Fruit fly (Drosophila melanogaster): ENCODE data around the gene CG31248.

The CG31248 gene

dm6 chr3R:7108589-7109312, 20.4 kb upstream of the CG31248 start (continued):
- peak; percentile 98 for TF ChIP-seq phol (tag; optimal IDR thresholded peaks at IDR 0.05)
- peak; percentile 83 for TF ChIP-seq CG7786 (GFP tag; optimal IDR thresholded peaks at IDR 0.05)
- peak; percentile 61 for TF ChIP-seq CG4282 (GFP tag; optimal IDR thresholded peaks at IDR 0.05)
- TF ChIP-seq scrt (GFP tag; optimal IDR thresholded peaks at IDR 0.05): peak; percentile 78
- peak; percentile 43 for TF ChIP-seq corto (GFP tag; optimal IDR thresholded peaks at IDR 0.05)
- peak; percentile 93 for TF ChIP-seq CG5245 (GFP tag; optimal IDR thresholded peaks at IDR 0.05)
- no peak for TF ChIP-seq CG31441 (GFP tag; IDR thresholded peaks at IDR 0.05)
- peak; percentile 99 for TF ChIP-seq CG18262 (tag; optimal IDR thresholded peaks at IDR 0.05)
- TF ChIP-seq CG15479 (GFP tag; optimal IDR thresholded peaks at IDR 0.05): peak; percentile 51
- peak; percentile 94 for TF ChIP-seq CG11093 (GFP tag; IDR thresholded peaks at IDR 0.05)
- TF ChIP-seq slbo (GFP tag; IDR thresholded peaks at IDR 0.05): no peak
- no peak for TF ChIP-seq CG13287 (GFP tag; IDR thresholded peaks at IDR 0.05; ENCODE audit: partially characterized antibody)
- peak; percentile 69 for TF ChIP-seq slou (GFP tag; optimal IDR thresholded peaks at IDR 0.05)
- no peak for TF ChIP-seq zfh1 (GFP tag; IDR thresholded peaks at IDR 0.05)
- peak; percentile 85 for TF ChIP-seq lilli (GFP tag; optimal IDR thresholded peaks at IDR 0.05)
- peak; percentile 86 for TF ChIP-seq CG1792 (GFP tag; optimal IDR thresholded peaks at IDR 0.05)
- TF ChIP-seq Adf1 (GFP tag; IDR thresholded peaks at IDR 0.05): no peak
- peak; percentile 94 for TF ChIP-seq Hsf (GFP tag; optimal IDR thresholded peaks at IDR 0.05)
- peak; percentile 89 for TF ChIP-seq trh (GFP tag; optimal IDR thresholded peaks at IDR 0.05)
- TF ChIP-seq CG12219 (GFP tag; optimal IDR thresholded peaks at IDR 0.05): peak; percentile 90
- TF ChIP-seq gsb-n (tag; optimal IDR thresholded peaks at IDR 0.05): peak; percentile 98
- TF ChIP-seq Bteb2 (GFP tag; optimal IDR thresholded peaks at IDR 0.05): peak; percentile 84
- peak; percentile 79 for TF ChIP-seq nau (GFP tag; optimal IDR thresholded peaks at IDR 0.05)
- peak; percentile 87 for TF ChIP-seq Dad (GFP tag; optimal IDR thresholded peaks at IDR 0.05)
- TF ChIP-seq shn (GFP tag; optimal IDR thresholded peaks at IDR 0.05): peak; percentile 77
- TF ChIP-seq otp (GFP tag; IDR thresholded peaks at IDR 0.05): no peak
- peak; percentile 97 for TF ChIP-seq CG13424 (tag; optimal IDR thresholded peaks at IDR 0.05)
- TF ChIP-seq Mes4 (GFP tag; optimal IDR thresholded peaks at IDR 0.05): peak; percentile 93
- TF ChIP-seq Mrtf (GFP tag; IDR thresholded peaks at IDR 0.05): no peak
- peak; percentile 86 for TF ChIP-seq CG3838 (GFP tag; optimal IDR thresholded peaks at IDR 0.05)
- peak; percentile 48 for TF ChIP-seq CG2120 (GFP tag; optimal IDR thresholded peaks at IDR 0.05)
- peak; percentile 46 for TF ChIP-seq Hand (GFP tag; optimal IDR thresholded peaks at IDR 0.05)
- peak; percentile 86 for TF ChIP-seq CG3065 (GFP tag; optimal IDR thresholded peaks at IDR 0.05)
- peak; percentile 99 for TF ChIP-seq CG33557 (GFP tag; optimal IDR thresholded peaks at IDR 0.05)
- TF ChIP-seq Ada2b (GFP tag; IDR thresholded peaks at IDR 0.05): no peak
- TF ChIP-seq C15 (GFP tag; IDR thresholded peaks at IDR 0.05): no peak
- no peak for TF ChIP-seq CG10366 (GFP tag; IDR thresholded peaks at IDR 0.05)
- TF ChIP-seq CG11085 (GFP tag; IDR thresholded peaks at IDR 0.05): no peak
- TF ChIP-seq lbe (GFP tag; optimal IDR thresholded peaks at IDR 0.05): peak; percentile 90
- TF ChIP-seq gt (GFP tag; IDR thresholded peaks at IDR 0.05): no peak
- peak; percentile 90 to 99 for TF ChIP-seq bsh (GFP tag; optimal IDR thresholded peaks at IDR 0.05)
- peak; percentile 85 for TF ChIP-seq lab (GFP tag; optimal IDR thresholded peaks at IDR 0.05)
- TF ChIP-seq eyg (GFP tag; optimal IDR thresholded peaks at IDR 0.05): peak; percentile 83
- no peak for TF ChIP-seq fru (optimal IDR thresholded peaks at IDR 0.05)
- peak; percentile 97 for TF ChIP-seq Spps (tag; optimal IDR thresholded peaks at IDR 0.05)
- peak; percentile 93 for TF ChIP-seq CG10209 (GFP tag; optimal IDR thresholded peaks at IDR 0.05)
- peak; percentile 69 to 96 for TF ChIP-seq Hr51 (GFP tag; optimal IDR thresholded peaks at IDR 0.05)
- TF ChIP-seq TFAM (GFP tag; optimal IDR thresholded peaks at IDR 0.05): peak; percentile 89
- TF ChIP-seq ase (GFP tag; IDR thresholded peaks at IDR 0.05): no peak
- TF ChIP-seq nom (GFP tag; optimal IDR thresholded peaks at IDR 0.05): peak; percentile 62

All from whole organism, embryonic.